Worm (Caenorhabditis elegans): ENCODE results near the gene kin-5.

kin-5 gene

ce11 chrIV:9976284-9976683 is 7.3 kb upstream of the kin-5 start, which contains the start of gene C47E12.14:
Gene C47E12.14, minus strand, starts transcription at chrIV:9976384.
- no peak for TF ChIP-seq unc-62 (GFP tag; optimal IDR thresholded peaks at IDR 0.05)

ce11 chrIV:9974392-9974791 is 5.4 kb upstream of the kin-5 start, which contains the start of gene C47E12.9:
Gene C47E12.9, plus strand, starts transcription at chrIV:9974692.
- TF ChIP-seq unc-62 (GFP tag; optimal IDR thresholded peaks at IDR 0.05): no peak

- TF ChIP-seq unc-62 (GFP tag; optimal IDR thresholded peaks at IDR 0.05): no peak
Observed at ce11 chrIV:9972629-9973028, 3.6 kb upstream of the kin-5 start, which contains the start of the genes C47E12.12 and C47E12.10. Gene C47E12.12, minus strand, starts transcription at chrIV:9972729. Gene C47E12.10, plus strand, starts transcription at chrIV:9972800.

- no peak for TF ChIP-seq unc-62 (GFP tag; optimal IDR thresholded peaks at IDR 0.05)
Observed at ce11 chrIV:9963945-9964344, 5.0 kb downstream of the kin-5 start, which contains the start of gene T13H10.2. Gene T13H10.2, plus strand, starts transcription at chrIV:9964245.

ce11 chrIV:9953333-9953732 is 15.6 kb downstream of the kin-5 start, which contains the start of gene gon-1:
Gene gon-1, minus strand, starts transcription at chrIV:9953433.
- no peak for TF ChIP-seq unc-62 (GFP tag; optimal IDR thresholded peaks at IDR 0.05)

- no peak for TF ChIP-seq unc-62 (GFP tag; optimal IDR thresholded peaks at IDR 0.05)
Observed at ce11 chrIV:9948035-9948434, 20.9 kb downstream of the kin-5 start.

ce11 chrIV:9944279-9944678 is 24.7 kb downstream of the kin-5 start:
- no peak for TF ChIP-seq unc-62 (GFP tag; optimal IDR thresholded peaks at IDR 0.05)

ce11 chrIV:9943214-9943613 is 25.8 kb downstream of the kin-5 start:
- TF ChIP-seq unc-62 (GFP tag; optimal IDR thresholded peaks at IDR 0.05): no peak

- no peak for TF ChIP-seq unc-62 (GFP tag; optimal IDR thresholded peaks at IDR 0.05)
Observed at ce11 chrIV:9933580-9933979, 35.4 kb downstream of the kin-5 start, which contains the start of gene spe-29. Gene spe-29, plus strand, starts transcription at chrIV:9933880.

ce11 chrIV:9932055-9932454 is 36.9 kb downstream of the kin-5 start, which contains the start of the genes trmt-10A and F25H8.2:
Gene trmt-10A, minus strand, starts transcription at chrIV:9932213.
Gene F25H8.2, plus strand, starts transcription at chrIV:9932235.
- no peak for TF ChIP-seq unc-62 (GFP tag; optimal IDR thresholded peaks at IDR 0.05)

- TF ChIP-seq unc-62 (GFP tag; optimal IDR thresholded peaks at IDR 0.05): no peak
Observed at ce11 chrIV:9928180-9928896, 40.6 kb downstream of the kin-5 start, which contains the start of gene dur-1. Gene dur-1, minus strand, starts transcription at chrIV:9928230.

- no peak for TF ChIP-seq unc-62 (GFP tag; optimal IDR thresholded peaks at IDR 0.05)
Observed at ce11 chrIV:9924419-9924818, 44.6 kb downstream of the kin-5 start.

- no peak for TF ChIP-seq unc-62 (GFP tag; optimal IDR thresholded peaks at IDR 0.05)
Observed at ce11 chrIV:9920426-9920825, 48.6 kb downstream of the kin-5 start.

- TF ChIP-seq unc-62 (GFP tag; optimal IDR thresholded peaks at IDR 0.05): no peak
Observed at ce11 chrIV:9918021-9918420, 51.0 kb downstream of the kin-5 start.
